Worm (Caenorhabditis elegans): ENCODE measurements around the gene T24D5.2.
A peak's percentile ranks its signal among the peaks of the same experiment; 100 is the strongest.

The T24D5.2 gene

DNA sequence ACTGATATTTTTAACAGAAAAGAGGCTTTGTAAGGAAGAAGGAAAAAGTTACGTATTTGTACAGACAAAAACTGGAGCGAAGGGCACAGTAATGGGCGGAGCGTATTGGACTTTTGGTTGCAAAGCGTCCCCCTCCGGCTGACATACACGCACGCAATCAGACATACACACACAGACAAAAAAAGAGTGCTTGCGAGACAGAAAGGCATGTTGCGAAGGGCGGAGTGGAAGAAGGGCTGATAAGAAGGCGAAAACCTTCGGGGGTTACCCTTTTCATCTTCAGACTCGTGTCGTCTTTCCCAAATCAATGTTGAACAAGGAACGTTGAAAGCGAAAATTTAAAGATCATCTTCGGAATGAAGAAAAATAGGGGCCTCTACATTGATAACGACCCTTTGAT lies 44.3 kb upstream of the T24D5.2 start (continued):
- TF ChIP-seq ceh-32 (tag; optimal IDR thresholded peaks at IDR 0.05; ENCODE audit: poor library complexity), result no peak
- TF ChIP-seq aha-1 (tag), result peak; percentile 97
- TF ChIP-seq mxl-3 (GFP tag; optimal IDR thresholded peaks at IDR 0.05), result peak; percentile 88
- TF ChIP-seq skn-1 (tag; optimal IDR thresholded peaks at IDR 0.05), result no peak
- TF ChIP-seq ZK546.5 (tag; optimal IDR thresholded peaks at IDR 0.05), result no peak
- TF ChIP-seq nhr-25 (tag; optimal IDR thresholded peaks at IDR 0.05; ENCODE audit: borderline replicate concordance, insufficient read depth), result peak; percentile 37
- TF ChIP-seq cey-2 (tag; optimal IDR thresholded peaks at IDR 0.05; ENCODE audit: borderline replicate concordance, insufficient read depth), result peak; percentile 27
- TF ChIP-seq tag-97 (GFP tag; IDR thresholded peaks at IDR 0.05), result no peak
- TF ChIP-seq lir-3 (tag; optimal IDR thresholded peaks at IDR 0.05), result no peak
- TF ChIP-seq lin-1 (GFP tag; IDR thresholded peaks at IDR 0.05), result 0 out of 2 replicates have a peak, but pooled peaks have one; percentile 11
- no peak for TF ChIP-seq Y48G9A.11 (GFP tag; IDR thresholded peaks at IDR 0.05)
- TF ChIP-seq ceh-82 (tag; optimal IDR thresholded peaks at IDR 0.05), result no peak
- no peak for TF ChIP-seq ces-1 (GFP tag; optimal IDR thresholded peaks at IDR 0.05)
- no peak for TF ChIP-seq daf-8 (GFP tag; IDR thresholded peaks at IDR 0.05)
- no peak for TF ChIP-seq vab-7 (GFP tag; IDR thresholded peaks at IDR 0.05)
- TF ChIP-seq dmd-8 (GFP tag; IDR thresholded peaks at IDR 0.05), result no peak
- TF ChIP-seq F37D6.2 (tag; optimal IDR thresholded peaks at IDR 0.05), result no peak
- TF ChIP-seq zfp-2 (tag; optimal IDR thresholded peaks at IDR 0.05), result no peak
- no peak for TF ChIP-seq ceh-28 (tag; optimal IDR thresholded peaks at IDR 0.05)
- TF ChIP-seq lin-29 (GFP tag; IDR thresholded peaks at IDR 0.05), result no peak
- no peak for TF ChIP-seq pha-4 (GFP tag; IDR thresholded peaks at IDR 0.05)
- no peak for TF ChIP-seq pha-4 (tag; optimal IDR thresholded peaks at IDR 0.05)
- TF ChIP-seq mes-2 (tag; optimal IDR thresholded peaks at IDR 0.05; ENCODE audit: poor library complexity, severe bottlenecking), result peak; percentile 59
- no peak for TF ChIP-seq zfp-3 (GFP tag; conservative IDR thresholded peaks at IDR 0.05)
- no peak for TF ChIP-seq egl-27 (tag; optimal IDR thresholded peaks at IDR 0.05)

DNA sequence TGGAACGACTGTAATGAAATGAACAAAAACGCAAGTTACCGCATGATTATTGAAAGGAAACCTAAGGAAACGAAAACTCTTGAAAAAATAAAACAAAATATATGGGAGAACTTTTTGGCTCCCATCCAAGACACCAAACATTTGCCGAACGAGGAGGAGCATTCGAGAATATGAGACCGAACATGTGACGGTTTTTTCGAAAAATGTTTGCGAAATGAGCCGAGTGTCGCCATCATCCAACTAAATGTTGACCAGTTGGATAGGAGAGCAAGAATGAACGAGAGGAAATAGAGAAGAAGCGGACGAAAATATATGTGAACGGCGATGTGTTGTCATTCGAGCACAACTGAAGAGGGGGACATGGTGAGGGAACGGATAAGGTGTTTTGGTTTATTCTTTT lies 43.8 kb upstream of the T24D5.2 start:
- TF ChIP-seq ceh-82 (tag; optimal IDR thresholded peaks at IDR 0.05) (no peak), nhr-6 (tag; optimal IDR thresholded peaks at IDR 0.05) (no peak), daf-16 (GFP tag; optimal IDR thresholded peaks at IDR 0.05) (peak in 1 of 2 experiments; percentile 13), daf-16 (tag; optimal IDR thresholded peaks at IDR 0.05) (no peak), duxl-1 (tag; optimal IDR thresholded peaks at IDR 0.05; ENCODE audit: poor library complexity) (no peak), arid-1 (GFP tag; conservative IDR thresholded peaks at IDR 0.05) (no peak), pha-4 (GFP tag; IDR thresholded peaks at IDR 0.05) (no peak), pha-4 (tag; optimal IDR thresholded peaks at IDR 0.05) (peak; percentile 83), sdz-12 (GFP tag; optimal IDR thresholded peaks at IDR 0.05) (no peak), lsy-2 (tag; optimal IDR thresholded peaks at IDR 0.05) (no peak), cey-2 (tag; optimal IDR thresholded peaks at IDR 0.05; ENCODE audit: borderline replicate concordance, insufficient read depth) (no peak), Y75B8A.6 (GFP tag; IDR thresholded peaks at IDR 0.05) (no peak), hlh-30 (tag; optimal IDR thresholded peaks at IDR 0.05; ENCODE audit: insufficient read depth) (peak; percentile 38), lim-7 (GFP tag; IDR thresholded peaks at IDR 0.05) (no peak), unc-130 (GFP tag; optimal IDR thresholded peaks at IDR 0.05) (no peak), lin-38 (GFP tag; IDR thresholded peaks at IDR 0.05) (no peak), ces-1 (GFP tag; optimal IDR thresholded peaks at IDR 0.05) (no peak), F49E8.2 (tag; optimal IDR thresholded peaks at IDR 0.05; ENCODE audit: borderline replicate concordance) (no peak), dve-1 (tag; optimal IDR thresholded peaks at IDR 0.05; ENCODE audit: insufficient read depth) (no peak), nhr-28 (tag; optimal IDR thresholded peaks at IDR 0.05) (no peak), aly-2 (tag; optimal IDR thresholded peaks at IDR 0.05) (no peak), nhr-42 (GFP tag; IDR thresholded peaks at IDR 0.05) (no peak), nhr-11 (tag; optimal IDR thresholded peaks at IDR 0.05) (no peak), mes-2 (tag; optimal IDR thresholded peaks at IDR 0.05; ENCODE audit: poor library complexity, severe bottlenecking) (no peak)

Measured in whole organism, L4 larva.